Worm (Caenorhabditis elegans): ENCODE results near the gene Y51H4A.5.

Y51H4A.5 gene

DNA sequence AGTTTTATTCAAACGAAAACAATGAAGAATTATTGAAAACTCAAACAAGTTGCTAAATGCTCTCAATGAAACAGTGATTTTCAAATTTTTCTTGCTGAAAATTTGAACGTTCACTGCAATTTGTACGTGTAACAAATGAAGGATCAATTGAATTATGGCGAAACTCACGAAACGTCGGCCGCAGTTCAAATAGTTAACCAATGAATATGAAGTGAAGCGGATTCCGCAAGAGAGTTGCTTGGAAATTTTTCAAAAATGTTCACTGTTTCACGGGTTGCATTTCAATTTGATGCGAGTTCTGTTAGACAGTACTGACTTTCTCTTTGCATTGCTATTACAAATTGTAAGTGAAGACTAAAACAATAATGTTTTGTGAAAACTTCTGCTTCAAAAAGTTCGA lies 9.0 kb upstream of the Y51H4A.5 start:
- TF ChIP-seq F49E8.2 (tag; optimal IDR thresholded peaks at IDR 0.05; ENCODE audit: insufficient read depth) (no peak), snpc-4 (GFP tag; optimal IDR thresholded peaks at IDR 0.05) (no peak), snpc-4 (tag; optimal IDR thresholded peaks at IDR 0.05) (peak in 3 of 4 experiments; percentile 50 to 72 (median 72)), ccch-3 (GFP tag; optimal IDR thresholded peaks at IDR 0.05) (no peak), aptf-2 (GFP tag; conservative IDR thresholded peaks at IDR 0.05) (no peak), fkh-3 (tag; optimal IDR thresholded peaks at IDR 0.05) (no peak)

DNA sequence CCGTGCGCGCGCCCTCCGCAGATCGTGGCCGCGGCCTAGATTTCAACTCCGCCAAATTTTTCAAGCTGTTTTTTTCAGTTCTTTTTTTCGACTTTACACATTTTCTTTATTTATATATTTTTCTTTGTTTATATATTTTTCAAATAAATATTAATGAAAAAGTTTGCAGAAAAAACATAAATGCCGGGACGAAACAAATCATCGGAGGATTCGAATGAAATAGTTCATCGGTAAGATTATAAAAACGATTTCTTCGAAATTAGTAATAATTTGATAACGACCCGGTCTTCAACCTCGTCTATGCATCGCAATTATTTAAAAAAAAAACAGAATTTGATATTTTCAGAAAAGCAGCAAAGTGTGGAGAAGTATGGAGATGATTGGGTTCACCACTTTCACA lies 7.4 kb upstream of the Y51H4A.5 start, which contains the start of gene Y51H4A.6:
TSS of gene Y51H4A.6 (plus strand) at position 301 of the 400 bp plus-strand sequence.
- TF ChIP-seq rec-8 (tag; optimal IDR thresholded peaks at IDR 0.05) (no peak), cebp-2 (GFP tag; IDR thresholded peaks at IDR 0.05) (no peak), nhr-27 (tag; optimal IDR thresholded peaks at IDR 0.05) (no peak), K11D2.4 (GFP tag; IDR thresholded peaks at IDR 0.05) (no peak), lir-1 (GFP tag; conservative IDR thresholded peaks at IDR 0.05) (no peak), ccch-3 (GFP tag; optimal IDR thresholded peaks at IDR 0.05) (no peak), D2030.7 (GFP tag; IDR thresholded peaks at IDR 0.05) (no peak), egrh-3 (GFP tag; IDR thresholded peaks at IDR 0.05) (no peak), madf-8 (GFP tag; conservative IDR thresholded peaks at IDR 0.05) (no peak), attf-5 (GFP tag; optimal IDR thresholded peaks at IDR 0.05) (no peak), ceh-58 (GFP tag; IDR thresholded peaks at IDR 0.05) (no peak), C06A6.2 (GFP tag; conservative IDR thresholded peaks at IDR 0.05) (no peak), ztf-22 (GFP tag; optimal IDR thresholded peaks at IDR 0.05) (no peak)

- TF ChIP-seq akir-1 (GFP tag; optimal IDR thresholded peaks at IDR 0.05) (no peak), T07F8.4 (tag; optimal IDR thresholded peaks at IDR 0.05) (no peak), ztf-28 (GFP tag; IDR thresholded peaks at IDR 0.05) (no peak), Y53G8AR.9 (GFP tag; conservative IDR thresholded peaks at IDR 0.05) (no peak), T26A5.8 (tag; optimal IDR thresholded peaks at IDR 0.05) (no peak), nhr-120 (GFP tag; IDR thresholded peaks at IDR 0.05) (no peak), F22D6.2 (tag; optimal IDR thresholded peaks at IDR 0.05) (no peak), C17E4.6 (GFP tag; IDR thresholded peaks at IDR 0.05) (no peak), lin-35 (GFP tag; optimal IDR thresholded peaks at IDR 0.05) (no peak), ceh-58 (GFP tag; IDR thresholded peaks at IDR 0.05) (no peak), snpc-4 (GFP tag; optimal IDR thresholded peaks at IDR 0.05) (no peak), snpc-4 (tag; optimal IDR thresholded peaks at IDR 0.05) (no peak), ceh-79 (tag; optimal IDR thresholded peaks at IDR 0.05) (no peak), madf-6 (GFP tag; IDR thresholded peaks at IDR 0.05) (no peak), zfh-2 (GFP tag; conservative IDR thresholded peaks at IDR 0.05) (no peak), ztf-18 (tag; optimal IDR thresholded peaks at IDR 0.05) (no peak), nfya-1 (tag; optimal IDR thresholded peaks at IDR 0.05; ENCODE audit: borderline replicate concordance, insufficient read depth) (no peak), pbrm-1 (GFP tag; IDR thresholded peaks at IDR 0.05) (no peak), B0336.3 (GFP tag; IDR thresholded peaks at IDR 0.05) (no peak), tbx-9 (tag; optimal IDR thresholded peaks at IDR 0.05; ENCODE audit: borderline replicate concordance) (no peak)
Measured at ce11 chrIV:16528375-16528774, 2.4 kb upstream of the Y51H4A.5 start, which contains the start of gene Y51H4A.937. Y51H4A.937 (plus strand) TSS chrIV:16528675.

DNA sequence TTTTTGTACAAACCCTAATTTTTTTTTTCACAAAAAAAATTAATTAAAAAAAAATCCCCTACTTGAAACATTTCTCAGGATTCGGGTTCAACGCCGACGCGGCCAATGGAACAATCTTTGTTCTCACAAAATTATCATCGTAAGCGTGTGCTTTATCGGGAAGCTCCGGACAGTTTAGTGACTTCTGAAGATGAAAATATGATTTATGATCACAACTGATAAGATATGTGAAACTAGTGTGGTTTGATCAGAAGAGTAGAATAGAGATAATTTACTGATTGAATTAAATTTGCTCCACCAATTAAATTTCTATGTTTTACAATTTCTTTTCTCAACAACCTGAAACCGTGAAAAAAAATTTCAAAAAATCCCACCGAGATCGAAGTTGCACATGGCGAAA lies 920 bp downstream of the Y51H4A.5 start:
- TF ChIP-seq nhr-80 (tag; optimal IDR thresholded peaks at IDR 0.05) (peak; percentile 13), rcor-1 (GFP tag; IDR thresholded peaks at IDR 0.05) (no peak), lin-40 (tag; optimal IDR thresholded peaks at IDR 0.05) (no peak), attf-6 (GFP tag; IDR thresholded peaks at IDR 0.05) (0 out of 2 replicates have a peak, but pooled peaks have one; percentile 36)
